Fruit fly (Drosophila melanogaster) whole organism, prepupa: ENCODE measurements around the gene Sfp24C1.

Experiments
- CG11902 ChIP-seq: fragments of 200-800 bp; sonication (Bioruptor generic); optimal IDR thresholded peaks from 3 replicates; lab custom pipeline; 2016; ENCODE audit warnings: missing biosample characterization, missing genetic modification characterization
- CG6792 ChIP-seq: fragments of 200-800 bp; sonication (Bioruptor generic); optimal IDR thresholded peaks from 3 replicates; lab custom pipeline; 2016; ENCODE audit warnings: missing biosample characterization, missing genetic modification characterization
- CG9139 ChIP-seq: fragments of 200-800 bp; sonication (Bioruptor generic); optimal IDR thresholded peaks from 3 replicates; lab custom pipeline; 2017; ENCODE audit warnings: missing biosample characterization, mild to moderate bottlenecking, missing genetic modification characterization
- Sox15 ChIP-seq: fragments of 200-800 bp; sonication (Bioruptor generic); optimal IDR thresholded peaks from 3 replicates; lab custom pipeline; 2016; ENCODE audit warnings: missing biosample characterization, missing genetic modification characterization
- dac ChIP-seq: fragments of 200-800 bp; sonication (Bioruptor generic); optimal IDR thresholded peaks from 2 replicates; lab custom pipeline; 2017; ENCODE audit warnings: missing biosample characterization, mild to moderate bottlenecking, missing genetic modification characterization
- eg ChIP-seq: fragments of 200-800 bp; sonication (Bioruptor generic); IDR thresholded peaks from 3 replicates; pipeline ENCODE4 v1.3.6; 2022; ENCODE audit warnings: missing biosample characterization, missing genetic modification characterization

The Sfp24C1 gene

dm6 chr2L:3748691-3749090, 48.2 kb downstream of the Sfp24C1 start (continued):
- TF ChIP-seq CG6792 (GFP tag; lab: Kevin White, UChicago): no peak
- 0 out of 3 replicates have a peak, but pooled peaks have one; percentile 14 for TF ChIP-seq eg (GFP tag; lab: Robert Waterston, UW)
- no peak for TF ChIP-seq dac (GFP tag; lab: Kevin White, UChicago)
- peak; percentile 25 for TF ChIP-seq CG9139
- TF ChIP-seq CG11902 (GFP tag; lab: Kevin White, UChicago): no peak
- no peak for TF ChIP-seq Sox15 (GFP tag; lab: Kevin White, UChicago)
